Worm (Caenorhabditis elegans): Measurements from ENCODE around the gene C55A6.11.
"Not testable (repeated sequence)": the region's sequence is repeated elsewhere in the genome, so short reads cannot be mapped to it uniquely, and the experiment has no call there.

The C55A6.11 gene

ce11 chrV:11520215-11520614, at the start of gene C55A6.11, which contains the start of gene C55A6.7:
Gene C55A6.11, plus strand, starts transcription at chrV:11520515.
Gene C55A6.7, minus strand, starts transcription at chrV:11520530.
- TF ChIP-seq mep-1 (tag; optimal IDR thresholded peaks at IDR 0.05) (no peak), unc-62 (GFP tag; optimal IDR thresholded peaks at IDR 0.05) (no peak), lin-13 (tag; optimal IDR thresholded peaks at IDR 0.05) (no peak), drap-1 (GFP tag; optimal IDR thresholded peaks at IDR 0.05) (no peak), elt-3 (tag; optimal IDR thresholded peaks at IDR 0.05) (no peak), ceh-39 (tag; optimal IDR thresholded peaks at IDR 0.05) (no peak), ztf-11 (tag; optimal IDR thresholded peaks at IDR 0.05) (no peak), tbx-8 (GFP tag; optimal IDR thresholded peaks at IDR 0.05) (no peak), snpc-4 (tag; optimal IDR thresholded peaks at IDR 0.05) (no peak), ceh-83 (GFP tag; optimal IDR thresholded peaks at IDR 0.05) (no peak), flh-1 (GFP tag; optimal IDR thresholded peaks at IDR 0.05) (no peak), M03D4.4 (tag; optimal IDR thresholded peaks at IDR 0.05) (no peak), zip-8 (tag; optimal IDR thresholded peaks at IDR 0.05) (no peak)

DNA sequence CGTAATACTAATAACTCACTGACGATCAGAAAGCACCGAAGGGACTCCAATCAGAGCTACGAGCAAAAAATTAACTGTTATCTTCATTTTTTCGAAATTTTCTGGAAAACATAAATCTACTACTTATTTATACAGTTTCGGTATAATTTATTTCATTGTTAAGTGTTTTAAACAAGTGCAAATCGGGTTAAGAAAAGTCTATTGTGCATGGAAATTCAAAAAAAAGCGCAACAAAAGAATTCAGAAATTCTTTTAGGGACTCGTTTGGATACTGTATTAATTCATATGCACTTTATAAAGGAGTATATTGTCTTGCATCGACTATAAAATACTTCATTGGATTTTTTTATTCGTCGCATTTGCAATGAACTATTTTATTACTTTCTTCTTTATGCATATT, 48.1 kb upstream of the C55A6.11 start, which contains the start of the genes nas-20 and nas-21:
Gene nas-20, minus strand, starts transcription at position 101 of the 400 bp plus-strand sequence.
Gene nas-21, plus strand, starts transcription at position 356 of the 400 bp plus-strand sequence.
- TF ChIP-seq nhr-12 (tag; optimal IDR thresholded peaks at IDR 0.05): no peak
- TF ChIP-seq cnd-1 (tag; optimal IDR thresholded peaks at IDR 0.05): no peak
- TF ChIP-seq tbx-8 (GFP tag; optimal IDR thresholded peaks at IDR 0.05): no peak
- TF ChIP-seq unc-120 (tag; optimal IDR thresholded peaks at IDR 0.05; ENCODE audit: poor library complexity, severe bottlenecking): no peak
- no peak for TF ChIP-seq bed-3 (GFP tag; optimal IDR thresholded peaks at IDR 0.05)

DNA sequence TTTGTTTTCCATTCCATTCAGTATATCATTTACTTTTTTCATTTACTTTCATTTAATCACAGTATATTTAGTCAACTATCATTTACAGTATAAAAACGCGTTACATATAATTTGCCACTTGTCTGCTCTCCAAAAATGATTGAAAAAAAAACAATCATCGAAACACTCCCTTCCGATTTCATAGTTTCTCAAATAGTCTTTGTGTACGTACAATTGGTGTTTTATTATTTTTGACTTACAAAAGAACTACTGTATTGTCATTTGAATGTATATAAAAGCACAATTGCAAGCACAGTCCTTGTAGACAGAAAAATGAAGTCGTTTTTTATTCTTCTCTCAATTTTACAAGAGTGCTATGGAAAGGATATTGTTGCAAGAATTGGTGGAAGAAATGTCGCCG, 45.9 kb upstream of the C55A6.11 start, which contains the start of gene nas-22:
Gene nas-22, plus strand, starts transcription at position 301 of the 400 bp plus-strand sequence.
- no peak for TF ChIP-seq ztf-11 (tag; optimal IDR thresholded peaks at IDR 0.05)
- TF ChIP-seq ceh-39 (tag; optimal IDR thresholded peaks at IDR 0.05): no peak
- no peak for TF ChIP-seq bed-3 (GFP tag; optimal IDR thresholded peaks at IDR 0.05)
- no peak for TF ChIP-seq unc-39 (tag; optimal IDR thresholded peaks at IDR 0.05)
- no peak for TF ChIP-seq hlh-1 (tag; optimal IDR thresholded peaks at IDR 0.05)
- no peak for TF ChIP-seq lin-13 (tag; optimal IDR thresholded peaks at IDR 0.05)
- no peak for TF ChIP-seq ham-2 (GFP tag; optimal IDR thresholded peaks at IDR 0.05)
- no peak for TF ChIP-seq unc-120 (tag; optimal IDR thresholded peaks at IDR 0.05; ENCODE audit: poor library complexity, severe bottlenecking)
- TF ChIP-seq zip-8 (tag; optimal IDR thresholded peaks at IDR 0.05): no peak
- TF ChIP-seq nhr-28 (tag; optimal IDR thresholded peaks at IDR 0.05): no peak
- TF ChIP-seq M03D4.4 (tag; optimal IDR thresholded peaks at IDR 0.05): no peak
- no peak for TF ChIP-seq sptf-1 (tag; optimal IDR thresholded peaks at IDR 0.05)

ce11 chrV:11475638-11476037, 44.7 kb upstream of the C55A6.11 start, which contains the start of gene T11F9.7:
Gene T11F9.7, plus strand, starts transcription at chrV:11475938.
- TF ChIP-seq ceh-83 (GFP tag; optimal IDR thresholded peaks at IDR 0.05); cnd-1 (tag; optimal IDR thresholded peaks at IDR 0.05); elt-3 (tag; optimal IDR thresholded peaks at IDR 0.05): not testable (repeated sequence)

- TF ChIP-seq pha-4 (tag; optimal IDR thresholded peaks at IDR 0.05) (no peak), lin-32 (GFP tag; optimal IDR thresholded peaks at IDR 0.05) (no peak), ceh-43 (GFP tag; optimal IDR thresholded peaks at IDR 0.05) (no peak), elt-1 (tag; optimal IDR thresholded peaks at IDR 0.05; ENCODE audit: borderline replicate concordance, insufficient read depth) (no peak), flh-1 (GFP tag; optimal IDR thresholded peaks at IDR 0.05) (no peak), ceh-83 (GFP tag; optimal IDR thresholded peaks at IDR 0.05) (no peak), drap-1 (GFP tag; optimal IDR thresholded peaks at IDR 0.05) (no peak), mep-1 (tag; optimal IDR thresholded peaks at IDR 0.05) (no peak), unc-120 (tag; optimal IDR thresholded peaks at IDR 0.05; ENCODE audit: poor library complexity, severe bottlenecking) (no peak), mab-5 (tag; optimal IDR thresholded peaks at IDR 0.05) (no peak)
Measured at ce11 chrV:11479406-11479805, 40.9 kb upstream of the C55A6.11 start, which contains the start of gene T11F9.22. Gene T11F9.22, plus strand, starts transcription at chrV:11479706.

ce11 chrV:11480734-11481133, 39.6 kb upstream of the C55A6.11 start, which contains the start of gene T11F9.14:
Gene T11F9.14, minus strand, starts transcription at chrV:11480834.
- not testable (repeated sequence) for TF ChIP-seq drap-1 (GFP tag; optimal IDR thresholded peaks at IDR 0.05); unc-120 (tag; optimal IDR thresholded peaks at IDR 0.05; ENCODE audit: poor library complexity, severe bottlenecking); lsy-2 (tag; optimal IDR thresholded peaks at IDR 0.05)
